Worm (Caenorhabditis elegans) whole organism, L2 larva: ENCODE data around the gene bbln-1.
A peak's percentile ranks its signal among the peaks of the same experiment; 100 is the strongest.

Experiments used
- C34F6.9 ChIP-seq: fragments of 150-350 bp; optimal IDR thresholded peaks from 2 replicates; lab custom pipeline; 2014; ENCODE audit warnings: missing biosample characterization, missing genetic modification characterization
- F13H6.1 ChIP-seq: sonication (generic microtip); optimal IDR thresholded peaks from 2 replicates; lab custom pipeline; 2016; ENCODE audit warnings: missing genetic modification characterization, missing compliant biosample characterization
- R02D3.7 ChIP-seq: fragments of 150-350 bp; optimal IDR thresholded peaks from 2 replicates; lab custom pipeline; 2014; ENCODE audit warnings: missing biosample characterization, missing genetic modification characterization
- ZK546.5 ChIP-seq: sonication (generic microtip); optimal IDR thresholded peaks from 2 replicates; lab custom pipeline; 2017; ENCODE audit warnings: missing biosample characterization, missing genetic modification characterization
- ama-1 ChIP-seq: fragments of 150-350 bp; optimal IDR thresholded peaks from 2 replicates; lab custom pipeline; 2018; ENCODE audit warnings: inconsistent platforms
- ceh-16 ChIP-seq: fragments of 150-350 bp; optimal IDR thresholded peaks from 2 replicates; lab custom pipeline; 2014; ENCODE audit warnings: missing biosample characterization, missing genetic modification characterization
- ceh-82 ChIP-seq: fragments of 150-350 bp; optimal IDR thresholded peaks from 2 replicates; lab custom pipeline; 2014; ENCODE audit warnings: missing biosample characterization, missing genetic modification characterization
- crh-2 ChIP-seq: sonication (generic microtip); optimal IDR thresholded peaks from 2 replicates; lab custom pipeline; 2017; ENCODE audit warnings: missing biosample characterization, missing genetic modification characterization
- dmd-4 ChIP-seq: sonication (generic microtip); optimal IDR thresholded peaks from 2 replicates; lab custom pipeline; 2017; ENCODE audit warnings: missing biosample characterization, missing genetic modification characterization
- egl-27 ChIP-seq: sonication (generic microtip); optimal IDR thresholded peaks from 3 replicates; lab custom pipeline; 2017; ENCODE audit warnings: missing biosample characterization, missing genetic modification reagents, missing genetic modification characterization
- elt-1 ChIP-seq: fragments of 150-350 bp; optimal IDR thresholded peaks from 2 replicates; lab custom pipeline; 2014; ENCODE audit warnings: missing biosample characterization, missing genetic modification characterization
- fos-1 ChIP-seq: fragments of 150-350 bp; optimal IDR thresholded peaks from 2 replicates; lab custom pipeline; 2014; ENCODE audit warnings: missing biosample characterization, missing genetic modification characterization
- gmeb-1 ChIP-seq: fragments of 150-350 bp; optimal IDR thresholded peaks from 2 replicates; lab custom pipeline; 2014; ENCODE audit warnings: missing biosample characterization, missing genetic modification characterization
- lin-11 ChIP-seq: fragments of 150-350 bp; sonication (generic microtip); optimal IDR thresholded peaks from 2 replicates; lab custom pipeline; 2014; ENCODE audit warnings: missing biosample characterization, missing genetic modification characterization, inconsistent platforms, mixed read lengths
- lin-13 ChIP-seq: fragments of 150-350 bp; optimal IDR thresholded peaks from 2 replicates; lab custom pipeline; 2014; ENCODE audit warnings: missing biosample characterization, missing genetic modification reagents, missing genetic modification characterization
- lin-39 ChIP-seq: fragments of 150-350 bp; optimal IDR thresholded peaks from 2 replicates; lab custom pipeline; 2014; ENCODE audit warnings: missing biosample characterization, missing genetic modification reagents, missing genetic modification characterization
- lsy-2 ChIP-seq, 2 experiments: fragments of 150-350 bp in 1 of 2; sonication (generic microtip) in 1 of 2; optimal IDR thresholded peaks; 2 replicates each; lab custom pipeline; 2014 to 2017; ENCODE audit warnings: missing biosample characterization in 2 of 2, missing genetic modification characterization in 2 of 2
- mab-5 ChIP-seq: fragments of 150-350 bp; optimal IDR thresholded peaks from 2 replicates; lab custom pipeline; 2014; ENCODE audit warnings: missing biosample characterization, missing genetic modification characterization
- mbf-1 ChIP-seq: sonication (generic microtip); optimal IDR thresholded peaks from 2 replicates; lab custom pipeline; 2017; ENCODE audit warnings: missing biosample characterization, missing genetic modification characterization
- nhr-10 ChIP-seq: sonication (generic microtip); optimal IDR thresholded peaks from 2 replicates; lab custom pipeline; 2017; ENCODE audit warnings: missing biosample characterization, missing genetic modification characterization
- nhr-11 ChIP-seq: fragments of 150-350 bp; optimal IDR thresholded peaks from 2 replicates; lab custom pipeline; 2014; ENCODE audit warnings: missing biosample characterization, missing genetic modification characterization
- nhr-21 ChIP-seq: fragments of 150-350 bp; optimal IDR thresholded peaks from 2 replicates; lab custom pipeline; 2014; ENCODE audit warnings: missing biosample characterization, missing genetic modification characterization
- nhr-23 ChIP-seq: fragments of 150-350 bp; optimal IDR thresholded peaks from 2 replicates; lab custom pipeline; 2014; ENCODE audit warnings: missing biosample characterization, missing genetic modification reagents, missing genetic modification characterization
- nhr-237 ChIP-seq: fragments of 150-350 bp; optimal IDR thresholded peaks from 2 replicates; lab custom pipeline; 2014; ENCODE audit warnings: missing biosample characterization, missing genetic modification characterization
- nhr-25 ChIP-seq: fragments of 150-350 bp; sonication (generic microtip); optimal IDR thresholded peaks from 3 replicates; lab custom pipeline; 2014; ENCODE audit warnings: missing biosample characterization, missing genetic modification characterization
- peb-1 ChIP-seq: fragments of 150-350 bp; optimal IDR thresholded peaks from 2 replicates; lab custom pipeline; 2014; ENCODE audit warnings: missing biosample characterization, missing genetic modification characterization
- sem-4 ChIP-seq: fragments of 150-350 bp; optimal IDR thresholded peaks from 2 replicates; lab custom pipeline; 2014; ENCODE audit warnings: missing biosample characterization, missing genetic modification reagents, missing genetic modification characterization
- skn-1 ChIP-seq: sonication (generic microtip); optimal IDR thresholded peaks from 2 replicates; lab custom pipeline; 2017; ENCODE audit warnings: missing biosample characterization, missing genetic modification characterization
- sma-9 ChIP-seq, 2 experiments: fragments of 150-350 bp in 1 of 2; sonication (generic microtip) in 1 of 2; optimal IDR thresholded peaks; 2 replicates each; lab custom pipeline; 2014 to 2016; ENCODE audit warnings: missing genetic modification characterization in 2 of 2, mild to moderate bottlenecking in 1 of 2, missing biosample characterization in 1 of 2, missing compliant biosample characterization in 1 of 2, missing genetic modification reagents in 1 of 2, moderate library complexity in 1 of 2
- snpc-4 ChIP-seq: fragments of 150-350 bp; optimal IDR thresholded peaks from 2 replicates; lab custom pipeline; 2014; ENCODE audit warnings: missing biosample characterization, missing genetic modification characterization
- unc-39 ChIP-seq: fragments of 150-350 bp; optimal IDR thresholded peaks from 2 replicates; lab custom pipeline; 2014; ENCODE audit warnings: missing biosample characterization, missing genetic modification characterization
- unc-55 ChIP-seq: fragments of 150-350 bp; sonication (generic microtip); optimal IDR thresholded peaks from 3 replicates; lab custom pipeline; 2014; ENCODE audit warnings: missing biosample characterization, missing genetic modification reagents, missing genetic modification characterization
- unc-62 ChIP-seq: fragments of 150-350 bp; optimal IDR thresholded peaks from 2 replicates; lab custom pipeline; 2014; ENCODE audit warnings: missing biosample characterization, missing genetic modification reagents, missing genetic modification characterization
- zag-1 ChIP-seq: fragments of 150-350 bp; optimal IDR thresholded peaks from 2 replicates; lab custom pipeline; 2014; ENCODE audit warnings: missing biosample characterization, missing genetic modification characterization
- ztf-4 ChIP-seq: fragments of 150-350 bp; optimal IDR thresholded peaks from 2 replicates; lab custom pipeline; 2014; ENCODE audit warnings: missing biosample characterization, missing genetic modification characterization

The bbln-1 gene

DNA sequence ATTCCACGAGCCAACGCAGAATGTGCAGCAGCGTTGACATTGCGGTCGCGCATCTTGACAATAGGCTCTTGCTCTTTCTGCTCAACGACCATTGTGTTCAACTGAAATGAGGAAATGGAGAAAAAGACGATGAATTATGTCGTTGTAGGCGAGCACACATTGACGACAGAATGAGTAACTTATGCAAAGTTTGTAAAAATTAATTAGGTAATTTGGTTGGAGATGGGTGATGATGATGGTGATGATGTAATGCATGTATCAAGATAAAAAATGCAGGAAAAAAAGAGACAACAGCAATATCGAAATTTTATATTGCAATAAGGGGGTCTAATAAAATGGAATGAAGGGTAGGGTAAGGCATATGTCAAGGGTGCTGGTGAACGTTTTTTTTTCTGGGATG lies at the start of gene bbln-1:
Gene bbln-1, minus strand, starts transcription at position 101 of the 400 bp plus-strand sequence.
- TF ChIP-seq ama-1 (lab: Kevin White, UChicago): no peak

DNA sequence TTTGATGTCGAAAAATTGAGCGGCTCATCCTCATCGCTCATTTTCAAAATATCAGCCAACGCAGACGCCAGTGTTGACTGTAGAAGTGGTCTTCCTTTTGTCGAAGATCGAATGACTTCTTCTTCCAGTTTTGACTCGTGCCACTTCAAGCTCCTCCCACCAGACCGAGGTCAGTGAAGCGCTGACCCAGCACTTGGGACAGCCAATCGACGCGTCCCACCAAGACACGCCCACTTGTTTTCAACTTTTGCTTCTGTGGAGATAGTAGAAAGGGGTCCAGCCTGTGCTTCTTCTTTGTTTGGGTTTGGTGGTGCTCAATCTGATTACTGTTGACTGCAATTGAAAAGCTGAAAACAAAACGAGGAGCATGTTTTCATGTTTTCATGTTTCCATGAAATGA lies 47.0 kb upstream of the bbln-1 start, which contains the start of gene fax-1:
Gene fax-1, minus strand, starts transcription at position 101 of the 400 bp plus-strand sequence.
- no peak for TF ChIP-seq ceh-82 (tag; lab: Kevin White, UChicago)
- TF ChIP-seq gmeb-1 (tag; lab: Kevin White, UChicago): no peak
- TF ChIP-seq lin-11: no peak
- no peak for TF ChIP-seq C34F6.9 (tag; lab: Kevin White, UChicago)
- no peak for TF ChIP-seq fos-1 (tag; lab: Kevin White, UChicago)
- no peak for TF ChIP-seq dmd-4 (tag; lab: Kevin White, UChicago)
- TF ChIP-seq nhr-25 (tag; lab: Kevin White, UChicago): no peak
- TF ChIP-seq peb-1: no peak
- no peak for TF ChIP-seq zag-1 (tag; lab: Kevin White, UChicago)
- TF ChIP-seq snpc-4 (tag; lab: Kevin White, UChicago): no peak
- no peak for TF ChIP-seq F13H6.1
- no peak for TF ChIP-seq unc-39 (tag; lab: Kevin White, UChicago)
- no peak for TF ChIP-seq lsy-2 (tag; optimal IDR thresholded peaks at IDR 0.05; lab: Kevin White, UChicago)
- TF ChIP-seq unc-55 (GFP tag; lab: Kevin White, UChicago): no peak

DNA sequence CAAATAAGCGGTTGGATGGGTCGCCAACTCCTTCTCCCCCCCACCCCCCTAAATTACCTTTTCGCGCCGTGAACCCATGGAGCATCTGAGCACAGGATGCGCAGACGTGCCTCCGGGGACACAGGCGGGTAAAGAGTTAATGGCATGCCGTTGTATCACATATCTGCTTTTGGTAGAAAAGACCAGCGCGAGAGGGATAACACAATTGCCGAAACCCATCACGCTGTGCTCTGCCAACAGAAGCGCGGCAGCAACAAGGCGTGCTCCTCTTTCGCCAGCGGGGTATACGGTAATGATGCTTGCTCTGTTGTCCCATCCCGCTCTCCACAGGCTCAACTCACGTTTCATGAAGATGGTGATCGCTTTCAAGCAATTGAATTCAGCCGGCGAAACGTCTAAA lies 45.1 kb upstream of the bbln-1 start:
- TF ChIP-seq mab-5 (tag; lab: Kevin White, UChicago) (no peak), ceh-82 (tag; lab: Kevin White, UChicago) (no peak), nhr-10 (tag; lab: Kevin White, UChicago) (no peak), lin-11 (no peak), gmeb-1 (tag; lab: Kevin White, UChicago) (no peak), nhr-11 (no peak), ceh-16 (tag; lab: Kevin White, UChicago) (no peak), sem-4 (tag; lab: Kevin White, UChicago) (no peak), unc-62 (no peak), dmd-4 (tag; lab: Kevin White, UChicago) (no peak), nhr-237 (tag; lab: Kevin White, UChicago) (no peak), R02D3.7 (no peak), nhr-21 (tag; lab: Kevin White, UChicago) (no peak), ztf-4 (tag; lab: Kevin White, UChicago) (no peak), crh-2 (tag; lab: Kevin White, UChicago) (no peak), sma-9 (GFP tag; optimal IDR thresholded peaks at IDR 0.05; lab: Kevin White, UChicago) (no peak), sma-9 (tag; optimal IDR thresholded peaks at IDR 0.05; lab: Kevin White, UChicago) (no peak), lin-39 (tag; lab: Kevin White, UChicago) (no peak), mbf-1 (tag; lab: Kevin White, UChicago) (no peak), egl-27 (no peak)

DNA sequence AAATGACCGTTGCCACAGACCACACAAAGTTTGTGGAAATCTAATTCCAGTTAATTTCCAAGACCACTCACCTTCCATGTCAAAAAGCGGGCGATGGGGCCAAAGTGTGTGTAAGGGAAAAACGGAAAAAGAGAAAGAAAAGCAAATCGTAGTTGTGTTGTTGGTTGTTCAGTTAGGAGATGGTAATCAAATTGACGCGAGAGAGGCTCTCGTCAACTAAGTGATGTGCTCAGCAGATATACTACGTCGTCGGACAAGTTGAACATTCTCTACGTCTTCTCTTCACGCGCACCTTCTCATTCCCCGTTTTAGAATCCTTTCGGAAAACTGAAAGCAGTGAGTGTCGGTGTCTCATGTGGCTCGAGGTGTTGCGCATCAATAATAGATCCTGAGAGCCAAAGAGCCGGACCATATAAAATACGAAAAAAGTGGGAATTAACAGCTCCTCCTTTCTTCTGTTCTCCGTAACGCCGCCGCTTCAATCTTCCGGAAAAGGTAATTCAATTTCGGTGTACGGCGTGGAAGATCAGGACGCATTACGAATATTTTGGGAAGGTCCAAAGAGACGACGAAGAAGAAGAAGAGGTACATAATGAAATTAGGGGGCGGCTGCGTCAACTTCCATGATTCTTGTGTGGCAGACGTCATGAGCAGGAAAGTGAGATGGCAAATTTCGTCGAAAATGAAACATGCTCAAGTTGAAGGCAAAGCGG lies 39.2 kb upstream of the bbln-1 start:
- TF ChIP-seq ZK546.5 (tag; lab: Kevin White, UChicago) (no peak), sem-4 (tag; lab: Kevin White, UChicago) (peak; percentile 30)

DNA sequence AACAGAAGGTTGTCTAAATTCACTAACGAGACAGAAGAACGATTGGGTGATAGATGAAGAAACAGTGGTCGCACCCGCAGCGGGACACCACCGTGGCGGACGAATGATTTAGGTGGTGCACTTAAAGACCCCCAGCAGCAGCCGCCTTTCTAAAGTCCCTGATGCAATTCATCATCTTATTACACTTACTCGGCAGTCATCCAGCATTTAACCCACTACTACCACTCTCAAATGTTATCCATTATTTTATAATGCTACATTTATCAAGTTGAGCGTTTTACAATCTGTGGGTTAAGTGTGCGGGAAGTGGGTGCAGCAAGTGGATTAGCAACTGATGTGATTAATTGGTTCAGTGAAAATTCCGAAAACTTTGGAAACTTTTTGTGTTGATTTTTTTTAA lies 37.9 kb upstream of the bbln-1 start:
- TF ChIP-seq nhr-21 (tag; lab: Kevin White, UChicago) (no peak), mab-5 (tag; lab: Kevin White, UChicago) (peak; percentile 1), elt-1 (tag; lab: Kevin White, UChicago) (no peak), lin-11 (no peak)

DNA sequence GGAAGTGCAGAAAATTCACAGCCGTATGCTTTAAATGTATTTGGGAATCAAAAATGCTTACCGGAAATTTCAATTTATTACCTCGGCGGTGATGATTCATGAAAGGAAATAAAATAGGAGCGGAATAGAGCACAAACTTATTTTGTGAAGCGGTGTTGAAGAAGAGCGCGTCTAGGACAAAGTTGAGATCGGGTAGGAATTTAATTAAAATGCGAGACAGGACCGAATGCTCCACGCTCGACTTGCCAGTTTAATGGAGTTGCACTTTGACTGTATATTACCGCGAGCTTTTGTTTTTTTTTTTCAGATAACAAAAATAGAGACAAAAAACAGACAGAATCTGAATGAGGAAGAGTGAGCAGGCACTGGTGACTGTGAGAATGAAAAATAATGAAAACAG lies 32.4 kb upstream of the bbln-1 start:
- TF ChIP-seq nhr-23 (tag; lab: Kevin White, UChicago) (no peak), skn-1 (no peak), mbf-1 (tag; lab: Kevin White, UChicago) (no peak), nhr-237 (tag; lab: Kevin White, UChicago) (no peak), gmeb-1 (tag; lab: Kevin White, UChicago) (no peak), lsy-2 (tag; optimal IDR thresholded peaks at IDR 0.05; lab: Kevin White, UChicago) (no peak), nhr-25 (tag; lab: Kevin White, UChicago) (no peak), peb-1 (no peak), unc-62 (no peak), unc-55 (GFP tag; lab: Kevin White, UChicago) (no peak), C34F6.9 (tag; lab: Kevin White, UChicago) (no peak), lin-13 (GFP tag; lab: Kevin White, UChicago) (no peak)
- TF ChIP-seq, all 48 proteins: peak for 0
